Worm (Caenorhabditis elegans) whole organism, L4 larva: ENCODE data around the gene C14A11.5.

Experiments used
- ceh-20 ChIP-seq: fragments of 200-800 bp; sonication (Bioruptor generic); IDR thresholded peaks from 2 replicates; pipeline ENCODE4 v1.3.6; 2022; ENCODE audit warnings: missing genetic modification reagents, missing genetic modification characterization, missing compliant biosample characterization
- ces-1 ChIP-seq: fragments of 150-350 bp; sonication (generic microtip); optimal IDR thresholded peaks from 4 replicates; lab custom pipeline; 2014; ENCODE audit warnings: missing biosample characterization, missing genetic modification reagents, missing genetic modification characterization
- egl-27 ChIP-seq: sonication (generic microtip); optimal IDR thresholded peaks from 3 replicates; lab custom pipeline; 2017; ENCODE audit warnings: missing biosample characterization, missing genetic modification reagents, missing genetic modification characterization
- fkh-10 ChIP-seq: fragments of 150-350 bp; optimal IDR thresholded peaks from 2 replicates; lab custom pipeline; 2014; ENCODE audit warnings: missing biosample characterization, missing genetic modification reagents, missing genetic modification characterization
- nhr-10 ChIP-seq: fragments of 150-350 bp; optimal IDR thresholded peaks from 2 replicates; lab custom pipeline; 2014; ENCODE audit warnings: missing biosample characterization, missing genetic modification characterization
- nhr-11 ChIP-seq: fragments of 150-350 bp; optimal IDR thresholded peaks from 2 replicates; lab custom pipeline; 2014; ENCODE audit warnings: missing biosample characterization, missing genetic modification characterization
- unc-39 ChIP-seq: sonication (generic microtip); optimal IDR thresholded peaks from 2 replicates; lab custom pipeline; 2017; ENCODE audit warnings: missing biosample characterization, missing genetic modification characterization
- unc-62 ChIP-seq, 3 experiments: fragments of 150-350 bp in 1 of 3; sonication (generic microtip); optimal IDR thresholded peaks in 2 of 3; peaks in 1 of 3; 1 replicate in 1 of 3; 2 replicates in 2 of 3; lab custom pipeline; 2014 to 2017; ENCODE audit warnings: missing biosample characterization in 3 of 3, missing genetic modification characterization in 3 of 3, missing genetic modification reagents in 3 of 3, missing genotype in 1 of 3
- zip-2 ChIP-seq: fragments of 150-350 bp; optimal IDR thresholded peaks from 2 replicates; lab custom pipeline; 2014; ENCODE audit warnings: missing biosample characterization, missing genetic modification characterization

DNA sequence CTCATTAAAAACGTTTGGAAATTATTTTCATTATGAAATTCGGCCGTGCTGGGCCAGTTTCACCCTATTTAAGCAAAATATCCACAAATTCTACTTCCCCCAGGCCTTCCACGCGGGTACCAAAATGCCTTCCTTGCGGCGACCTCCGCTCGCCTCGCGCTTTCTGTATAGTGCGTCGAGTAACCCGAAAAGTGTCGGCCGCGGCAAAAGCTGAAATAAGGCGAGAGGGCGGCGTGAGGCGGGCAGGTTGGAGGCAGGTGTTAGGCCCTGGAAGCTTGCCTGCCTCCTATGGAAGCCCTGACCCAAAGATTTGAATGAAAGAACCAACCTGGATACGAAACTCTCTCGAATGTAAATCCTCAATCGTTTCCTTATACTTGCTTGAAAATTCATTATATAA is 19.0 kb upstream of the C14A11.5 start:
- TF ChIP-seq unc-62 (GFP tag; optimal IDR thresholded peaks at IDR 0.05 in 1 of 2; lab: Kevin White, UChicago) (no peak), unc-62 (tag; optimal IDR thresholded peaks at IDR 0.05; lab: Kevin White, UChicago) (no peak), nhr-11 (no peak), egl-27 (tag; lab: Kevin White, UChicago) (no peak), nhr-10 (tag; lab: Kevin White, UChicago) (no peak), fkh-10 (GFP tag; lab: Kevin White, UChicago) (no peak), unc-39 (tag; lab: Kevin White, UChicago) (no peak), ceh-20 (no peak), ces-1 (GFP tag; lab: Kevin White, UChicago) (no peak), zip-2 (tag; lab: Kevin White, UChicago) (no peak)
